Worm (Caenorhabditis elegans) whole organism, L4/young adult: ENCODE measurements around the gene srx-117.

Experiments
- W03F9.2 ChIP-seq: fragments of 150-350 bp; optimal IDR thresholded peaks from 2 replicates; lab custom pipeline; 2014; ENCODE audit warnings: missing biosample characterization, missing genetic modification characterization
- him-1 ChIP-seq: sonication (generic microtip); optimal IDR thresholded peaks from 2 replicates; lab custom pipeline; 2016; ENCODE audit warnings: missing genotype, missing genetic modification reagents, missing genetic modification characterization, missing compliant biosample characterization

DNA sequence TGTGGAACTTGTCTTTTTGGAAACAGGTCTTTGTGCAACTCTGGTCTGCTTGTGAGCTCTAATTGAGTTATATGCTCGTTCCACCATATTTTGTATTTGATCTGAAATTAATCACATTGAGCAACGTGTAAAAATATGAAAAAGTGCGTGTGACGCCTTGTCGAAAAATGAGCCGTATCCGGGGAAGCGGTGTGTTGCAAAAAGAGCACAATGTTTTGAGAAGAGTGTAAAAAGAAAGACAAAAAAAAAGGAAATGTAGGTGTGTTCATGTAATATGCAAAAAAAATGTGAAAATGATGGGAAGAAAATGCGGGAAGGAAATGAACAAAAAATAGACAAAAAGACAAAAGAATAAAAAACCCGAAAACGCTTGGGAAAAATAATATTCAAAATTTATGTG lies 13.5 kb upstream of the srx-117 start, which contains the start of gene acy-4:
- TF ChIP-seq him-1 (tag; lab: Kevin White, UChicago) (no peak), W03F9.2 (tag; lab: Kevin White, UChicago) (no peak)
